Worm (Caenorhabditis elegans) whole organism, mixed stage, embryonic: ENCODE measurements around the gene K02E7.7.

Experiments
- M03D4.4 ChIP-seq: sonication (generic microtip); optimal IDR thresholded peaks from 2 replicates; lab custom pipeline; 2017; ENCODE audit warnings: mild to moderate bottlenecking, missing genetic modification characterization, missing compliant biosample characterization
- bed-3 ChIP-seq: fragments of 200-800 bp; sonication (Bioruptor generic); optimal IDR thresholded peaks from 3 replicates; lab custom pipeline; 2018; ENCODE audit warnings: mild to moderate bottlenecking, missing genetic modification characterization, moderate library complexity, missing compliant biosample characterization
- blmp-1 ChIP-seq: fragments of 150-350 bp; optimal IDR thresholded peaks from 2 replicates; lab custom pipeline; 2014; ENCODE audit warnings: missing biosample characterization, missing genetic modification characterization
- ceh-39 ChIP-seq: fragments of 150-350 bp; optimal IDR thresholded peaks from 2 replicates; lab custom pipeline; 2014; ENCODE audit warnings: missing biosample characterization, missing genetic modification characterization
- ceh-43 ChIP-seq: fragments of 200-800 bp; sonication (Bioruptor generic); optimal IDR thresholded peaks from 2 replicates; lab custom pipeline; 2018; ENCODE audit warnings: mild to moderate bottlenecking, missing genetic modification characterization, moderate library complexity, missing compliant biosample characterization
- ceh-83 ChIP-seq: fragments of 200-800 bp; sonication (Bioruptor generic); optimal IDR thresholded peaks from 2 replicates; lab custom pipeline; 2018; ENCODE audit warnings: mild to moderate bottlenecking, missing genetic modification characterization, missing compliant biosample characterization
- ces-1 ChIP-seq: fragments of 150-350 bp; optimal IDR thresholded peaks from 2 replicates; lab custom pipeline; 2014; ENCODE audit warnings: missing biosample characterization, missing genetic modification reagents, missing genetic modification characterization
- drap-1 ChIP-seq: fragments of 200-800 bp; sonication (Bioruptor generic); optimal IDR thresholded peaks from 3 replicates; lab custom pipeline; 2018; ENCODE audit warnings: mild to moderate bottlenecking, missing genetic modification characterization, missing compliant biosample characterization
- elt-1 ChIP-seq: sonication (generic microtip); optimal IDR thresholded peaks from 2 replicates; lab custom pipeline; 2017; ENCODE audit warnings: missing genetic modification characterization, mild to moderate bottlenecking, missing compliant biosample characterization, antibody characterized with exemption, moderate library complexity, borderline replicate concordance; ENCODE audit not compliant: insufficient read depth
- elt-3 ChIP-seq: fragments of 150-350 bp; optimal IDR thresholded peaks from 2 replicates; lab custom pipeline; 2014; ENCODE audit warnings: missing biosample characterization, missing genetic modification characterization
- flh-1 ChIP-seq: fragments of 200-800 bp; sonication (Bioruptor generic); optimal IDR thresholded peaks from 2 replicates; lab custom pipeline; 2018; ENCODE audit warnings: mild to moderate bottlenecking, missing genetic modification characterization, moderate library complexity, missing compliant biosample characterization
- ham-2 ChIP-seq: fragments of 200-800 bp; sonication (Bioruptor generic); optimal IDR thresholded peaks from 2 replicates; lab custom pipeline; 2018; ENCODE audit warnings: mild to moderate bottlenecking, missing genetic modification characterization, missing compliant biosample characterization
- hlh-1 ChIP-seq: fragments of 150-350 bp; optimal IDR thresholded peaks from 2 replicates; lab custom pipeline; 2014; ENCODE audit warnings: missing biosample characterization, missing genetic modification reagents, missing genetic modification characterization
- lin-32 ChIP-seq: fragments of 200-800 bp; sonication (Bioruptor generic); optimal IDR thresholded peaks from 2 replicates; lab custom pipeline; 2018; ENCODE audit warnings: mild to moderate bottlenecking, missing genetic modification characterization, missing compliant biosample characterization
- lsy-2 ChIP-seq: fragments of 150-350 bp; optimal IDR thresholded peaks from 2 replicates; lab custom pipeline; 2014; ENCODE audit warnings: missing biosample characterization, missing genetic modification characterization
- mep-1 ChIP-seq: fragments of 150-350 bp; optimal IDR thresholded peaks from 2 replicates; lab custom pipeline; 2017; ENCODE audit warnings: missing biosample characterization, missing genetic modification reagents, missing genetic modification characterization, inconsistent platforms
- mls-2 ChIP-seq: sonication (generic microtip); optimal IDR thresholded peaks from 2 replicates; lab custom pipeline; 2016; ENCODE audit warnings: mild to moderate bottlenecking, missing genetic modification characterization, moderate library complexity, missing compliant biosample characterization
- nhr-2 ChIP-seq: fragments of 150-350 bp; optimal IDR thresholded peaks from 2 replicates; lab custom pipeline; 2014; ENCODE audit warnings: missing biosample characterization, missing genetic modification characterization
- nhr-237 ChIP-seq: fragments of 150-350 bp; optimal IDR thresholded peaks from 2 replicates; lab custom pipeline; 2014; ENCODE audit warnings: missing biosample characterization, missing genetic modification characterization
- nhr-28 ChIP-seq: fragments of 150-350 bp; optimal IDR thresholded peaks from 2 replicates; lab custom pipeline; 2014; ENCODE audit warnings: missing biosample characterization, missing genetic modification characterization
- nhr-76 ChIP-seq: sonication (generic microtip); optimal IDR thresholded peaks from 2 replicates; lab custom pipeline; 2017; ENCODE audit warnings: missing biosample characterization, missing genetic modification characterization
- pha-4 ChIP-seq: fragments of 150-350 bp; optimal IDR thresholded peaks from 2 replicates; lab custom pipeline; 2018; ENCODE audit warnings: missing biosample characterization, missing genetic modification reagents, missing genetic modification characterization
- sem-2 ChIP-seq: fragments of 200-800 bp; sonication (Bioruptor generic); optimal IDR thresholded peaks from 2 replicates; lab custom pipeline; 2018; ENCODE audit warnings: mild to moderate bottlenecking, missing genetic modification characterization, missing compliant biosample characterization
- snpc-4 ChIP-seq: fragments of 150-350 bp; optimal IDR thresholded peaks from 2 replicates; lab custom pipeline; 2014; ENCODE audit warnings: missing biosample characterization, missing genetic modification characterization
- sptf-1 ChIP-seq: sonication (generic microtip); optimal IDR thresholded peaks from 2 replicates; lab custom pipeline; 2017; ENCODE audit warnings: mild to moderate bottlenecking, missing genetic modification characterization, moderate library complexity, missing compliant biosample characterization
- tbx-8 ChIP-seq: fragments of 200-800 bp; sonication (Bioruptor generic); optimal IDR thresholded peaks from 2 replicates; lab custom pipeline; 2018; ENCODE audit warnings: mild to moderate bottlenecking, missing genetic modification characterization, moderate library complexity, missing compliant biosample characterization
- unc-120 ChIP-seq: sonication (generic microtip); optimal IDR thresholded peaks from 2 replicates; lab custom pipeline; 2017; ENCODE audit warnings: missing genetic modification characterization, missing compliant biosample characterization; ENCODE audit not compliant: poor library complexity, severe bottlenecking
- unc-39 ChIP-seq: fragments of 150-350 bp; optimal IDR thresholded peaks from 2 replicates; lab custom pipeline; 2014; ENCODE audit warnings: missing biosample characterization, missing genetic modification characterization
- unc-62 ChIP-seq: fragments of 150-350 bp; optimal IDR thresholded peaks from 2 replicates; lab custom pipeline; 2014; ENCODE audit warnings: missing biosample characterization, missing genetic modification reagents, missing genetic modification characterization
- zip-8 ChIP-seq: fragments of 150-350 bp; optimal IDR thresholded peaks from 2 replicates; lab custom pipeline; 2014; ENCODE audit warnings: missing biosample characterization, missing genetic modification characterization
- ztf-11 ChIP-seq: fragments of 150-350 bp; optimal IDR thresholded peaks from 2 replicates; lab custom pipeline; 2014; ENCODE audit warnings: missing biosample characterization, missing genetic modification characterization

K02E7.7 gene

ce11 chrII:1070875-1071274, 16.1 kb downstream of the K02E7.7 start, which contains the start of gene K02E7.12:
Gene K02E7.12, plus strand, starts transcription at chrII:1071175.
- TF ChIP-seq ceh-43 (GFP tag; lab: Kevin White, UChicago) (no peak), sptf-1 (tag; lab: Kevin White, UChicago) (no peak), elt-3 (tag; lab: Kevin White, UChicago) (no peak), unc-39 (tag; lab: Kevin White, UChicago) (no peak), nhr-28 (tag; lab: Kevin White, UChicago) (no peak)
- TF ChIP-seq, all 35 proteins: peak for 0

ce11 chrII:1071432-1071831, 16.6 kb downstream of the K02E7.7 start:
- TF ChIP-seq sptf-1 (tag; lab: Kevin White, UChicago) (no peak), lsy-2 (tag; lab: Kevin White, UChicago) (peak; percentile 61)
- TF ChIP-seq, all 35 proteins: peak for 1

ce11 chrII:1072106-1072505, 17.3 kb downstream of the K02E7.7 start, which contains the start of gene K02E7.4:
Gene K02E7.4, plus strand, starts transcription at chrII:1072406.
- no peak for TF ChIP-seq ham-2 (GFP tag; lab: Kevin White, UChicago)

ce11 chrII:1075424-1075823, 20.6 kb downstream of the K02E7.7 start, which contains the start of gene K02E7.11:
Gene K02E7.11, minus strand, starts transcription at chrII:1075524.
- TF ChIP-seq ceh-39 (tag; lab: Kevin White, UChicago) = no peak
- no peak for TF ChIP-seq flh-1 (GFP tag; lab: Kevin White, UChicago)
- no peak for TF ChIP-seq lin-32 (GFP tag; lab: Kevin White, UChicago)
- TF ChIP-seq elt-1 (tag; lab: Kevin White, UChicago) = no peak
- no peak for TF ChIP-seq ztf-11 (tag; lab: Kevin White, UChicago)
- TF ChIP-seq sptf-1 (tag; lab: Kevin White, UChicago) = no peak
- no peak for TF ChIP-seq ham-2 (GFP tag; lab: Kevin White, UChicago)
- TF ChIP-seq unc-120 (tag; lab: Kevin White, UChicago) = no peak
- no peak for TF ChIP-seq tbx-8
- TF ChIP-seq blmp-1 (tag; lab: Kevin White, UChicago) = no peak
- no peak for TF ChIP-seq ceh-83
- TF ChIP-seq mls-2 (tag; lab: Kevin White, UChicago) = no peak
- TF ChIP-seq nhr-237 = no peak

ce11 chrII:1082859-1083258, 28.0 kb downstream of the K02E7.7 start, which contains the start of gene K02E7.1:
Gene K02E7.1, plus strand, starts transcription at chrII:1083159.
- no peak for TF ChIP-seq unc-39 (tag; lab: Kevin White, UChicago)
- no peak for TF ChIP-seq sptf-1 (tag; lab: Kevin White, UChicago)
- no peak for TF ChIP-seq sem-2
- no peak for TF ChIP-seq mep-1 (tag; lab: Kevin White, UChicago)
- no peak for TF ChIP-seq nhr-76

- TF ChIP-seq elt-1 (tag; lab: Kevin White, UChicago) (no peak), hlh-1 (tag; lab: Kevin White, UChicago) (peak; percentile 75), ces-1 (GFP tag; lab: Kevin White, UChicago) (peak; percentile 6), ceh-83 (no peak), nhr-2 (tag; lab: Kevin White, UChicago) (no peak), unc-62 (peak; percentile 71), unc-120 (tag; lab: Kevin White, UChicago) (peak; percentile 13), lin-32 (GFP tag; lab: Kevin White, UChicago) (no peak)
These were observed 30.1 kb downstream of the K02E7.7 start for ce11 chrII:1084899-1085298.

- no peak for TF ChIP-seq drap-1
- no peak for TF ChIP-seq bed-3 (GFP tag; lab: Kevin White, UChicago)
- no peak for TF ChIP-seq M03D4.4 (tag; lab: Kevin White, UChicago)
- TF ChIP-seq lsy-2 (tag; lab: Kevin White, UChicago) = no peak
- TF ChIP-seq nhr-76 = no peak
- no peak for TF ChIP-seq nhr-28 (tag; lab: Kevin White, UChicago)
- TF ChIP-seq tbx-8 = no peak
- TF ChIP-seq mls-2 (tag; lab: Kevin White, UChicago) = no peak
- no peak for TF ChIP-seq pha-4 (tag; lab: Kevin White, UChicago)
- TF ChIP-seq snpc-4 (tag; lab: Kevin White, UChicago) = no peak
- no peak for TF ChIP-seq blmp-1 (tag; lab: Kevin White, UChicago)
- no peak for TF ChIP-seq zip-8 (tag; lab: Kevin White, UChicago)
- TF ChIP-seq unc-62 = no peak
- no peak for TF ChIP-seq elt-3 (tag; lab: Kevin White, UChicago)
These were observed 30.7 kb downstream of the K02E7.7 start for ce11 chrII:1085546-1085945.
